Fruit fly (Drosophila melanogaster): Measurements from ENCODE around the gene vig.

The vig gene

dm6 chr2L:15039309-15039772 is 30.8 kb downstream of the vig start (continued):
- TF ChIP-seq CHES-1-like (GFP tag; optimal IDR thresholded peaks at IDR 0.05) (no peak), Lpt (GFP tag; optimal IDR thresholded peaks at IDR 0.05) (no peak), grau (tag; optimal IDR thresholded peaks at IDR 0.05) (no peak), CG33213 (GFP tag; optimal IDR thresholded peaks at IDR 0.05) (peak; percentile 39), knrl (GFP tag; IDR thresholded peaks at IDR 0.05; ENCODE audit: partially characterized antibody) (peak; percentile 85), ranshi (GFP tag; IDR thresholded peaks at IDR 0.05) (0 out of 2 replicates have a peak, but pooled peaks have one; percentile 47), CG4328 (GFP tag; optimal IDR thresholded peaks at IDR 0.05) (no peak), CG3847 (GFP tag; IDR thresholded peaks at IDR 0.05) (peak; percentile 79), CG8388 (GFP tag; optimal IDR thresholded peaks at IDR 0.05) (no peak), eve (GFP tag; optimal IDR thresholded peaks at IDR 0.05) (no peak), Atf6 (GFP tag; IDR thresholded peaks at IDR 0.05) (no peak), slbo (GFP tag; IDR thresholded peaks at IDR 0.05) (peak; percentile 79), Bgb (GFP tag; IDR thresholded peaks at IDR 0.05; ENCODE audit: partially characterized antibody) (peak; percentile 94), CG17568 (GFP tag; optimal IDR thresholded peaks at IDR 0.05) (no peak), Hey (tag; optimal IDR thresholded peaks at IDR 0.05) (no peak), usp (GFP tag; optimal IDR thresholded peaks at IDR 0.05) (no peak), Myb (GFP tag; optimal IDR thresholded peaks at IDR 0.05) (peak; percentile 19), CG4820 (GFP tag; optimal IDR thresholded peaks at IDR 0.05) (no peak), Six4 (GFP tag; optimal IDR thresholded peaks at IDR 0.05) (no peak), Sry-δ (GFP tag; optimal IDR thresholded peaks at IDR 0.05) (peak; percentile 76), luna (GFP tag; optimal IDR thresholded peaks at IDR 0.05) (no peak), CG15601 (tag; optimal IDR thresholded peaks at IDR 0.05) (peak; percentile 32), CG2875 (GFP tag; optimal IDR thresholded peaks at IDR 0.05) (no peak), Taf1 (GFP tag; IDR thresholded peaks at IDR 0.05) (no peak), CG12769 (tag; optimal IDR thresholded peaks at IDR 0.05) (no peak), chinmo (GFP tag; IDR thresholded peaks at IDR 0.05; ENCODE audit: partially characterized antibody) (peak; percentile 73; the same call in 1 of the 4 replicates), CG6791 (GFP tag; IDR thresholded peaks at IDR 0.05; ENCODE audit: partially characterized antibody) (peak; percentile 93), Mes4 (GFP tag; optimal IDR thresholded peaks at IDR 0.05) (no peak), az2 (GFP tag; optimal IDR thresholded peaks at IDR 0.05) (no peak), CG3995 (GFP tag; optimal IDR thresholded peaks at IDR 0.05) (no peak), Ets97D (GFP tag; optimal IDR thresholded peaks at IDR 0.05) (peak; percentile 84), CG34376 (GFP tag; optimal IDR thresholded peaks at IDR 0.05) (peak; percentile 8), Ravus (GFP tag; IDR thresholded peaks at IDR 0.05) (no peak), cas (GFP tag; IDR thresholded peaks at IDR 0.05) (no peak), CG6654 (GFP tag; optimal IDR thresholded peaks at IDR 0.05) (no peak)

- TF ChIP-seq gro (GFP tag; optimal IDR thresholded peaks at IDR 0.05) = no peak
- TF ChIP-seq tll (GFP tag; optimal IDR thresholded peaks at IDR 0.05) = peak in 1 of 2 experiments; percentile 32
- peak; percentile 29 for TF ChIP-seq pzg (GFP tag; optimal IDR thresholded peaks at IDR 0.05)
- no peak for TF ChIP-seq CG11456 (GFP tag; IDR thresholded peaks at IDR 0.05)
- TF ChIP-seq crp (GFP tag; optimal IDR thresholded peaks at IDR 0.05) = no peak
- no peak for TF ChIP-seq CG15479 (GFP tag; optimal IDR thresholded peaks at IDR 0.05)
- peak; percentile 12 for TF ChIP-seq Myb (GFP tag; optimal IDR thresholded peaks at IDR 0.05)
- no peak; the same call in 1 of the 2 replicates for TF ChIP-seq Drgx (GFP tag; IDR thresholded peaks at IDR 0.05)
- no peak for TF ChIP-seq Adf1 (GFP tag; IDR thresholded peaks at IDR 0.05)
- TF ChIP-seq lola (GFP tag; optimal IDR thresholded peaks at IDR 0.05) = peak in 1 of 3 experiments; percentile 16
- no peak for TF ChIP-seq CG5180 (GFP tag; optimal IDR thresholded peaks at IDR 0.05)
- no peak for TF ChIP-seq Hand (GFP tag; optimal IDR thresholded peaks at IDR 0.05)
- TF ChIP-seq CG42726 (GFP tag; IDR thresholded peaks at IDR 0.05; ENCODE audit: partially characterized antibody) = 0 out of 2 replicates have a peak, but pooled peaks have one; percentile 51
- peak; percentile 66 for TF ChIP-seq nerfin-2 (GFP tag; IDR thresholded peaks at IDR 0.05; ENCODE audit: partially characterized antibody)
- peak; percentile 78 for TF ChIP-seq Dref (GFP tag; IDR thresholded peaks at IDR 0.05)
- TF ChIP-seq Taf1 (GFP tag; IDR thresholded peaks at IDR 0.05) = no peak
These were observed 31.5 kb downstream of the vig start, which contains the start of gene CIAPIN1 for dm6 chr2L:15038339-15039308. Gene CIAPIN1 (minus strand): TSS chr2L:15038861.

Data from whole organism, embryonic.